Worm (Caenorhabditis elegans) whole organism, mixed stage, embryonic: Measurements from ENCODE around the gene F54F7.2.

Experiments used
- ces-1 ChIP-seq: fragments of 150-350 bp; optimal IDR thresholded peaks from 2 replicates; lab custom pipeline; 2014; ENCODE audit warnings: missing biosample characterization, missing genetic modification reagents, missing genetic modification characterization
- snpc-4 ChIP-seq: fragments of 150-350 bp; optimal IDR thresholded peaks from 2 replicates; lab custom pipeline; 2014; ENCODE audit warnings: missing biosample characterization, missing genetic modification characterization
- unc-62 ChIP-seq: fragments of 150-350 bp; optimal IDR thresholded peaks from 2 replicates; lab custom pipeline; 2014; ENCODE audit warnings: missing biosample characterization, missing genetic modification reagents, missing genetic modification characterization

- no peak for TF ChIP-seq unc-62
- no peak for TF ChIP-seq ces-1
- no peak for TF ChIP-seq snpc-4
Observed at ce11 chrX:11870393-11870792, 26.9 kb downstream of the F54F7.2 start.
